Worm (Caenorhabditis elegans) whole organism, young adult: ENCODE data around the gene mksr-2.

Experiments used
- B0019.2 ChIP-seq: fragments of 200-800 bp; sonication (Bioruptor generic); conservative IDR thresholded peaks from 2 replicates; pipeline ENCODE4 v1.3.6; 2022; ENCODE audit warnings: missing genetic modification reagents, missing genetic modification characterization, missing compliant biosample characterization
- B0261.1 ChIP-seq: sonication (generic microtip); optimal IDR thresholded peaks from 2 replicates; lab custom pipeline; 2016; ENCODE audit warnings: mild to moderate bottlenecking, missing genetic modification characterization, moderate library complexity, missing compliant biosample characterization
- D2030.7 ChIP-seq: fragments of 200-800 bp; sonication (Bioruptor generic); IDR thresholded peaks from 2 replicates; pipeline ENCODE4 v1.3.6; 2022; ENCODE audit warnings: missing genetic modification reagents, missing genetic modification characterization, missing compliant biosample characterization
- F33H1.4 ChIP-seq: fragments of 200-800 bp; sonication (Bioruptor generic); IDR thresholded peaks from 2 replicates; pipeline ENCODE4 v1.3.6; 2022; ENCODE audit warnings: missing genetic modification reagents, missing genetic modification characterization, missing compliant biosample characterization
- F55B11.4 ChIP-seq: sonication (generic microtip); optimal IDR thresholded peaks from 2 replicates; lab custom pipeline; 2016; ENCODE audit warnings: missing compliant biosample characterization, missing genetic modification characterization, borderline replicate concordance; ENCODE audit not compliant: insufficient read depth
- K11D2.4 ChIP-seq: fragments of 200-800 bp; sonication (Bioruptor generic); IDR thresholded peaks from 2 replicates; pipeline ENCODE4 v1.3.6; 2022; ENCODE audit warnings: missing genetic modification reagents, missing genetic modification characterization, missing compliant biosample characterization
- K12H6.12 ChIP-seq: fragments of 200-800 bp; sonication (Bioruptor generic); optimal IDR thresholded peaks from 2 replicates; lab custom pipeline; 2018; ENCODE audit warnings: mild to moderate bottlenecking, missing genetic modification characterization, missing compliant biosample characterization
- T26A5.8 ChIP-seq: sonication (generic microtip); optimal IDR thresholded peaks from 2 replicates; lab custom pipeline; 2016; ENCODE audit warnings: missing genetic modification characterization, missing compliant biosample characterization
- ama-1 ChIP-seq, 3 experiments: fragments of 150-350 bp in 1 of 3; sonication (generic microtip) in 2 of 3; optimal IDR thresholded peaks; 2 replicates each; lab custom pipeline; 2014 to 2018; ENCODE audit warnings: missing biosample characterization in 2 of 3, missing genetic modification characterization in 2 of 3, missing genetic modification reagents in 2 of 3
- aptf-2 ChIP-seq: fragments of 200-800 bp; sonication (Bioruptor generic); conservative IDR thresholded peaks from 2 replicates; pipeline ENCODE4 v1.3.6; 2022; ENCODE audit warnings: missing genetic modification reagents, missing genetic modification characterization, missing compliant biosample characterization
- cebp-2 ChIP-seq: fragments of 200-800 bp; sonication (Bioruptor generic); IDR thresholded peaks from 2 replicates; pipeline ENCODE4 v1.3.6; 2022; ENCODE audit warnings: missing genetic modification characterization, missing compliant biosample characterization
- ceh-40 ChIP-seq: fragments of 200-800 bp; sonication (Bioruptor generic); IDR thresholded peaks from 2 replicates; pipeline ENCODE4 v1.3.6; 2022; ENCODE audit warnings: missing genetic modification characterization, missing compliant biosample characterization
- ceh-58 ChIP-seq: fragments of 200-800 bp; sonication (Bioruptor generic); IDR thresholded peaks from 2 replicates; pipeline ENCODE4 v1.3.6; 2022; ENCODE audit warnings: missing genetic modification characterization, missing compliant biosample characterization
- die-1 ChIP-seq: sonication (generic microtip); optimal IDR thresholded peaks from 2 replicates; lab custom pipeline; 2016; ENCODE audit warnings: missing genotype, mild to moderate bottlenecking, missing genetic modification characterization, missing compliant biosample characterization
- egl-18 ChIP-seq: fragments of 200-800 bp; sonication (Bioruptor generic); IDR thresholded peaks from 2 replicates; pipeline ENCODE4 v1.3.6; 2022; ENCODE audit warnings: missing genetic modification reagents, missing genetic modification characterization, missing compliant biosample characterization
- egl-44 ChIP-seq: fragments of 200-800 bp; sonication (Bioruptor generic); IDR thresholded peaks from 2 replicates; pipeline ENCODE4 v1.3.6; 2022; ENCODE audit warnings: missing genetic modification reagents, missing genetic modification characterization, missing compliant biosample characterization
- fkh-3 ChIP-seq: sonication (generic microtip); optimal IDR thresholded peaks from 2 replicates; lab custom pipeline; 2016; ENCODE audit warnings: mild to moderate bottlenecking, missing genetic modification characterization, missing compliant biosample characterization
- gei-17 ChIP-seq: fragments of 200-800 bp; sonication (Bioruptor generic); optimal IDR thresholded peaks from 2 replicates; lab custom pipeline; 2018; ENCODE audit warnings: mild to moderate bottlenecking, missing genetic modification characterization, missing compliant biosample characterization
- hmg-1.2 ChIP-seq: fragments of 200-800 bp; sonication (Bioruptor generic); IDR thresholded peaks from 2 replicates; pipeline ENCODE4 v1.3.6; 2022; ENCODE audit warnings: missing genetic modification reagents, missing genetic modification characterization, missing compliant biosample characterization
- hsf-1 ChIP-seq: fragments of 200-800 bp; sonication (Bioruptor generic); IDR thresholded peaks from 2 replicates; pipeline ENCODE4 v1.3.6; 2022; ENCODE audit warnings: missing genetic modification reagents, missing genetic modification characterization, missing compliant biosample characterization
- lsy-27 ChIP-seq: sonication (generic microtip); optimal IDR thresholded peaks from 2 replicates; lab custom pipeline; 2017; ENCODE audit warnings: missing genetic modification characterization, mild to moderate bottlenecking, missing compliant biosample characterization, antibody characterized with exemption, missing genotype, borderline replicate concordance; ENCODE audit not compliant: insufficient read depth
- mcd-1 ChIP-seq: fragments of 200-800 bp; sonication (Bioruptor generic); IDR thresholded peaks from 2 replicates; pipeline ENCODE4 v1.3.6; 2022; ENCODE audit warnings: missing genetic modification reagents, missing genetic modification characterization, missing compliant biosample characterization
- nhr-120 ChIP-seq: fragments of 200-800 bp; sonication (Bioruptor generic); IDR thresholded peaks from 2 replicates; pipeline ENCODE4 v1.3.6; 2022; ENCODE audit warnings: missing genetic modification characterization, missing compliant biosample characterization
- pbrm-1 ChIP-seq: fragments of 200-800 bp; sonication (Bioruptor generic); IDR thresholded peaks from 2 replicates; pipeline ENCODE4 v1.3.6; 2022; ENCODE audit warnings: missing genetic modification reagents, missing genetic modification characterization, missing compliant biosample characterization
- rpc-1 ChIP-seq, 2 experiments: fragments of 150-350 bp in 1 of 2; sonication (generic microtip) in 1 of 2; optimal IDR thresholded peaks; 2 replicates each; lab custom pipeline; 2014 to 2018; ENCODE audit warnings: missing biosample characterization in 1 of 2, missing genetic modification characterization in 1 of 2, missing genetic modification reagents in 1 of 2, missing genotype in 1 of 2
- snpc-4 ChIP-seq, 5 experiments: fragments of 150-350 bp in 1 of 5; sonication (generic microtip) in 4 of 5; optimal IDR thresholded peaks; 2 replicates each; lab custom pipeline; 2014 to 2018; ENCODE audit warnings: missing genetic modification characterization in 5 of 5, missing biosample characterization in 3 of 5, antibody characterized with exemption in 2 of 5, mild to moderate bottlenecking in 2 of 5, missing compliant biosample characterization in 2 of 5, missing genotype in 2 of 5, moderate library complexity in 2 of 5, missing genetic modification reagents in 1 of 5
- unc-130 ChIP-seq: sonication (generic microtip); optimal IDR thresholded peaks from 2 replicates; lab custom pipeline; 2016; ENCODE audit warnings: missing genetic modification reagents, missing genetic modification characterization, missing compliant biosample characterization
- zfh-2 ChIP-seq: fragments of 200-800 bp; sonication (Bioruptor generic); conservative IDR thresholded peaks from 2 replicates; pipeline ENCODE4 v1.3.6; 2022; ENCODE audit warnings: missing genetic modification reagents, missing genetic modification characterization, missing compliant biosample characterization
- ztf-22 ChIP-seq: fragments of 200-800 bp; sonication (Bioruptor generic); optimal IDR thresholded peaks from 2 replicates; lab custom pipeline; 2018; ENCODE audit warnings: mild to moderate bottlenecking, missing genetic modification characterization, moderate library complexity, missing compliant biosample characterization

mksr-2 gene

ce11 chrIV:2316796-2317195, 10.4 kb upstream of the mksr-2 start (continued):
- TF ChIP-seq aptf-2 (GFP tag; lab: Robert Waterston, UW), result no peak

ce11 chrIV:2316273-2316672, 9.9 kb upstream of the mksr-2 start, which contains the start of gene Y38F2AL.12:
Gene Y38F2AL.12, plus strand, starts transcription at chrIV:2316573.
- no peak for TF ChIP-seq F55B11.4 (tag; lab: Kevin White, UChicago)
- TF ChIP-seq unc-130 (GFP tag; lab: Kevin White, UChicago), result no peak
- no peak for TF ChIP-seq hmg-1.2 (GFP tag; lab: Robert Waterston, UW)
- TF ChIP-seq D2030.7 (GFP tag; lab: Robert Waterston, UW), result no peak
- TF ChIP-seq K11D2.4 (GFP tag; lab: Robert Waterston, UW), result no peak
- TF ChIP-seq fkh-3 (tag; lab: Kevin White, UChicago), result no peak
- no peak for TF ChIP-seq B0019.2 (GFP tag; lab: Robert Waterston, UW)
- no peak for TF ChIP-seq T26A5.8 (tag; lab: Kevin White, UChicago)
- TF ChIP-seq mcd-1 (GFP tag; lab: Robert Waterston, UW), result no peak
- no peak for TF ChIP-seq F33H1.4 (GFP tag; lab: Robert Waterston, UW)

- TF ChIP-seq ceh-40 (GFP tag; lab: Robert Waterston, UW), result no peak
- no peak for TF ChIP-seq rpc-1 (optimal IDR thresholded peaks at IDR 0.05; lab: Kevin White, UChicago)
- no peak for TF ChIP-seq rpc-1 (tag; optimal IDR thresholded peaks at IDR 0.05; lab: Kevin White, UChicago)
- TF ChIP-seq hsf-1 (GFP tag; lab: Robert Waterston, UW), result 0 out of 2 replicates have a peak, but pooled peaks have one; percentile 6
- 0 out of 2 replicates have a peak, but pooled peaks have one; percentile 5 for TF ChIP-seq pbrm-1 (GFP tag; lab: Robert Waterston, UW)
- peak; percentile 66 for TF ChIP-seq zfh-2 (GFP tag; lab: Robert Waterston, UW)
- 0 out of 2 replicates have a peak, but pooled peaks have one; percentile 36 for TF ChIP-seq mcd-1 (GFP tag; lab: Robert Waterston, UW)
- TF ChIP-seq, all 124 proteins: peak for 4
Observed at ce11 chrIV:2315545-2315995, 9.2 kb upstream of the mksr-2 start, which contains the start of gene vha-3. Gene vha-3, minus strand, starts transcription at chrIV:2315945.

ce11 chrIV:2314862-2315261, 8.5 kb upstream of the mksr-2 start:
- TF ChIP-seq ztf-22 (GFP tag; lab: Kevin White, UChicago) (no peak), ama-1 (optimal IDR thresholded peaks at IDR 0.05; lab: Kevin White, UChicago) (no peak), ama-1 (GFP tag; optimal IDR thresholded peaks at IDR 0.05; lab: Kevin White, UChicago) (no peak), egl-44 (GFP tag; lab: Robert Waterston, UW) (no peak), nhr-120 (no peak), ceh-58 (GFP tag; lab: Robert Waterston, UW) (no peak), egl-18 (GFP tag; lab: Robert Waterston, UW) (no peak), gei-17 (GFP tag; lab: Kevin White, UChicago) (no peak), K11D2.4 (GFP tag; lab: Robert Waterston, UW) (no peak), die-1 (tag; lab: Kevin White, UChicago) (no peak), T26A5.8 (tag; lab: Kevin White, UChicago) (no peak), cebp-2 (no peak), B0261.1 (tag; lab: Kevin White, UChicago) (no peak), lsy-27 (tag; lab: Kevin White, UChicago) (no peak), snpc-4 (GFP tag; optimal IDR thresholded peaks at IDR 0.05; lab: Kevin White, UChicago) (no peak), snpc-4 (tag; optimal IDR thresholded peaks at IDR 0.05; lab: Kevin White, UChicago) (no peak), K12H6.12 (tag; lab: Kevin White, UChicago) (no peak)
